Fruit fly (Drosophila melanogaster) whole organism, prepupa: Measurements from ENCODE around the gene MsrA.

Source experiments
- Blimp-1 ChIP-seq: fragments of 200-800 bp; sonication (Bioruptor generic); optimal IDR thresholded peaks from 3 replicates; lab custom pipeline; 2017; ENCODE audit warnings: missing biosample characterization, missing genetic modification characterization, mild to moderate bottlenecking, moderate library complexity, missing genetic modification reagents
- CG10631 ChIP-seq: fragments of 200-800 bp; sonication (Bioruptor generic); optimal IDR thresholded peaks from 2 replicates; lab custom pipeline; 2016; ENCODE audit warnings: missing biosample characterization, missing genetic modification characterization
- CG10669 ChIP-seq: fragments of 200-800 bp; sonication (Bioruptor generic); optimal IDR thresholded peaks from 3 replicates; lab custom pipeline; 2018; ENCODE audit warnings: missing biosample characterization, mild to moderate bottlenecking, missing genetic modification characterization, moderate library complexity
- CG11294 ChIP-seq: fragments of 200-800 bp; sonication (Bioruptor generic); IDR thresholded peaks from 2 replicates; pipeline ENCODE4 v1.3.6; 2022; ENCODE audit warnings: missing biosample characterization, missing genetic modification characterization
- CG11762 ChIP-seq: fragments of 200-800 bp; sonication (Bioruptor generic); optimal IDR thresholded peaks from 3 replicates; lab custom pipeline; 2016; ENCODE audit warnings: missing biosample characterization, missing genetic modification characterization; ENCODE audit not compliant: insufficient read depth
- CG11902 ChIP-seq: fragments of 200-800 bp; sonication (Bioruptor generic); optimal IDR thresholded peaks from 3 replicates; lab custom pipeline; 2016; ENCODE audit warnings: missing biosample characterization, missing genetic modification characterization
- CG15336 ChIP-seq: fragments of 200-800 bp; sonication (Bioruptor generic); IDR thresholded peaks from 2 replicates; pipeline ENCODE4 v1.3.6; 2022; ENCODE audit warnings: missing biosample characterization, missing genetic modification characterization
- CG1621 ChIP-seq: fragments of 200-800 bp; sonication (Bioruptor generic); optimal IDR thresholded peaks from 3 replicates; lab custom pipeline; 2018; ENCODE audit warnings: missing biosample characterization, mild to moderate bottlenecking, missing genetic modification characterization
- CG16779 ChIP-seq: fragments of 200-800 bp; sonication (Bioruptor generic); optimal IDR thresholded peaks from 3 replicates; lab custom pipeline; 2017; ENCODE audit warnings: missing biosample characterization, mild to moderate bottlenecking, missing genetic modification characterization
- CG3032 ChIP-seq: fragments of 200-800 bp; optimal IDR thresholded peaks from 2 replicates; lab custom pipeline; 2019; ENCODE audit warnings: missing biosample characterization, mild to moderate bottlenecking, missing genetic modification characterization, moderate library complexity
- CG3919 ChIP-seq: fragments of 200-800 bp; sonication (Bioruptor generic); optimal IDR thresholded peaks from 3 replicates; lab custom pipeline; 2016; ENCODE audit warnings: missing biosample characterization, missing genetic modification characterization
- CG6163 ChIP-seq: fragments of 200-800 bp; sonication (Bioruptor generic); IDR thresholded peaks from 3 replicates; pipeline ENCODE4 v1.3.6; 2022; ENCODE audit warnings: missing biosample characterization, missing genetic modification characterization
- CG6276 ChIP-seq: fragments of 200-800 bp; sonication (Bioruptor generic); optimal IDR thresholded peaks from 2 replicates; lab custom pipeline; 2017; ENCODE audit warnings: missing biosample characterization, mild to moderate bottlenecking, missing genetic modification characterization
- CG6792 ChIP-seq: fragments of 200-800 bp; sonication (Bioruptor generic); optimal IDR thresholded peaks from 3 replicates; lab custom pipeline; 2016; ENCODE audit warnings: missing biosample characterization, missing genetic modification characterization
- CG6808 ChIP-seq: fragments of 200-800 bp; sonication (Bioruptor generic); optimal IDR thresholded peaks from 3 replicates; lab custom pipeline; 2017; ENCODE audit warnings: missing biosample characterization, missing genetic modification characterization, mild to moderate bottlenecking, moderate library complexity, missing genetic modification reagents
- CG6854 ChIP-seq: fragments of 200-800 bp; sonication (Bioruptor generic); optimal IDR thresholded peaks from 2 replicates; lab custom pipeline; 2017; ENCODE audit warnings: missing biosample characterization, mild to moderate bottlenecking, missing genetic modification characterization
- CG7368 ChIP-seq: fragments of 200-800 bp; sonication (Bioruptor generic); optimal IDR thresholded peaks from 3 replicates; lab custom pipeline; 2016; ENCODE audit warnings: missing biosample characterization, missing genetic modification characterization
- CG8319 ChIP-seq: fragments of 200-800 bp; sonication (Bioruptor generic); optimal IDR thresholded peaks from 3 replicates; lab custom pipeline; 2016; ENCODE audit warnings: missing biosample characterization, missing genetic modification characterization
- CG9139 ChIP-seq: fragments of 200-800 bp; sonication (Bioruptor generic); optimal IDR thresholded peaks from 3 replicates; lab custom pipeline; 2017; ENCODE audit warnings: missing biosample characterization, mild to moderate bottlenecking, missing genetic modification characterization
- Eip75B ChIP-seq: fragments of 200-800 bp; sonication (Bioruptor generic); optimal IDR thresholded peaks from 3 replicates; lab custom pipeline; 2016; ENCODE audit warnings: missing biosample characterization, missing genetic modification characterization
- Eip78C ChIP-seq: fragments of 200-800 bp; sonication (Bioruptor generic); peaks from one replicate; lab custom pipeline; 2016; ENCODE audit warnings: missing biosample characterization, missing genetic modification characterization
- Eip93F ChIP-seq: fragments of 200-800 bp; sonication (Bioruptor generic); optimal IDR thresholded peaks from 2 replicates; lab custom pipeline; 2016; ENCODE audit warnings: missing biosample characterization, mild to moderate bottlenecking, missing genetic modification characterization
- Ets21C ChIP-seq: fragments of 200-800 bp; sonication (Bioruptor generic); optimal IDR thresholded peaks from 3 replicates; lab custom pipeline; 2016; ENCODE audit warnings: missing biosample characterization, missing genetic modification characterization
- Ets96B ChIP-seq: fragments of 200-800 bp; optimal IDR thresholded peaks from 2 replicates; lab custom pipeline; 2019; ENCODE audit warnings: missing biosample characterization, mild to moderate bottlenecking, missing genetic modification characterization, moderate library complexity
- Gug ChIP-seq: fragments of 200-800 bp; sonication (Bioruptor generic); IDR thresholded peaks from 2 replicates; pipeline ENCODE4 v1.3.6; 2022; ENCODE audit warnings: missing biosample characterization, missing genetic modification characterization
- Hr38 ChIP-seq: sonication (Bioruptor generic); optimal IDR thresholded peaks from 2 replicates; lab custom pipeline; 2016; ENCODE audit warnings: missing biosample characterization, missing genetic modification characterization
- Hr4 ChIP-seq: fragments of 200-800 bp; sonication (Bioruptor generic); optimal IDR thresholded peaks from 3 replicates; lab custom pipeline; 2016; ENCODE audit warnings: missing biosample characterization, missing genetic modification characterization
- Lpt ChIP-seq: fragments of 200-800 bp; sonication (Bioruptor generic); optimal IDR thresholded peaks from 3 replicates; lab custom pipeline; 2016; ENCODE audit warnings: missing biosample characterization, missing genetic modification characterization
- Met ChIP-seq: fragments of 200-800 bp; sonication (Bioruptor generic); optimal IDR thresholded peaks from 3 replicates; lab custom pipeline; 2016; ENCODE audit warnings: missing biosample characterization, missing genetic modification characterization
- OdsH ChIP-seq: fragments of 200-800 bp; sonication (Bioruptor generic); optimal IDR thresholded peaks from 3 replicates; lab custom pipeline; 2016; ENCODE audit warnings: missing biosample characterization, missing genetic modification characterization
- Sox102F ChIP-seq: fragments of 200-800 bp; sonication (Bioruptor generic); optimal IDR thresholded peaks from 2 replicates; lab custom pipeline; 2016; ENCODE audit warnings: missing biosample characterization, mild to moderate bottlenecking, missing genetic modification characterization
- Sox14 ChIP-seq: fragments of 200-800 bp; sonication (Bioruptor generic); optimal IDR thresholded peaks from 3 replicates; lab custom pipeline; 2016; ENCODE audit warnings: missing biosample characterization, missing genetic modification characterization
- Sox15 ChIP-seq: fragments of 200-800 bp; sonication (Bioruptor generic); optimal IDR thresholded peaks from 3 replicates; lab custom pipeline; 2016; ENCODE audit warnings: missing biosample characterization, missing genetic modification characterization
- achi ChIP-seq: fragments of 200-800 bp; sonication (Bioruptor generic); optimal IDR thresholded peaks from 3 replicates; lab custom pipeline; 2016; ENCODE audit warnings: missing biosample characterization, missing genetic modification characterization
- dac ChIP-seq: fragments of 200-800 bp; sonication (Bioruptor generic); optimal IDR thresholded peaks from 2 replicates; lab custom pipeline; 2017; ENCODE audit warnings: missing biosample characterization, mild to moderate bottlenecking, missing genetic modification characterization
- dsx ChIP-seq: fragments of 200-800 bp; optimal IDR thresholded peaks from 3 replicates; lab custom pipeline; 2019; ENCODE audit warnings: missing biosample characterization, mild to moderate bottlenecking, missing genetic modification characterization, moderate library complexity; ENCODE audit not compliant: poor library complexity, severe bottlenecking
- eg ChIP-seq: fragments of 200-800 bp; sonication (Bioruptor generic); IDR thresholded peaks from 3 replicates; pipeline ENCODE4 v1.3.6; 2022; ENCODE audit warnings: missing biosample characterization, missing genetic modification characterization
- esn ChIP-seq: fragments of 200-800 bp; sonication (Bioruptor generic); optimal IDR thresholded peaks from 2 replicates; lab custom pipeline; 2016; ENCODE audit warnings: missing biosample characterization, mild to moderate bottlenecking, missing genetic modification characterization, moderate library complexity
- fd85E ChIP-seq: fragments of 200-800 bp; sonication (Bioruptor generic); optimal IDR thresholded peaks from 3 replicates; lab custom pipeline; 2016; ENCODE audit warnings: missing biosample characterization, missing genetic modification characterization
- fkh ChIP-seq: fragments of 200-800 bp; sonication (Bioruptor generic); optimal IDR thresholded peaks from 3 replicates; lab custom pipeline; 2017; ENCODE audit warnings: missing biosample characterization, mild to moderate bottlenecking, missing genetic modification characterization, moderate library complexity
- pdm3 ChIP-seq: fragments of 200-800 bp; sonication (Bioruptor generic); optimal IDR thresholded peaks from 3 replicates; lab custom pipeline; 2016; ENCODE audit warnings: missing biosample characterization, missing genetic modification characterization
- salr ChIP-seq, 2 experiments: fragments of 200-800 bp; sonication (Bioruptor generic); optimal IDR thresholded peaks; 3 replicates each; lab custom pipeline; 2016 to 2018; ENCODE audit warnings: missing biosample characterization in 2 of 2, missing genetic modification characterization in 2 of 2, mild to moderate bottlenecking in 1 of 2
- spab ChIP-seq: fragments of 200-800 bp; sonication (Bioruptor generic); optimal IDR thresholded peaks from 2 replicates; lab custom pipeline; 2017; ENCODE audit warnings: missing biosample characterization, mild to moderate bottlenecking, missing genetic modification characterization, missing genetic modification reagents
- ss ChIP-seq, 2 experiments: fragments of 200-800 bp; sonication (Bioruptor generic); optimal IDR thresholded peaks; 2 replicates in 1 of 2; 3 replicates in 1 of 2; lab custom pipeline; 2017 to 2018; ENCODE audit warnings: mild to moderate bottlenecking in 2 of 2, missing biosample characterization in 2 of 2, missing genetic modification characterization in 2 of 2, moderate library complexity in 1 of 2
- svp ChIP-seq: fragments of 200-800 bp; sonication (Bioruptor generic); peaks from one replicate; lab custom pipeline; 2016; ENCODE audit warnings: missing biosample characterization, missing genetic modification characterization
- topi ChIP-seq: fragments of 200-800 bp; sonication (Bioruptor generic); optimal IDR thresholded peaks from 3 replicates; lab custom pipeline; 2016; ENCODE audit warnings: missing biosample characterization, missing genetic modification characterization
- vri ChIP-seq: fragments of 200-800 bp; sonication (Bioruptor generic); optimal IDR thresholded peaks from 3 replicates; lab custom pipeline; 2016; ENCODE audit warnings: missing biosample characterization, mild to moderate bottlenecking, missing genetic modification characterization

MsrA gene

dm6 chr3L:15548843-15549242, 38.0 kb downstream of the MsrA start:
- TF ChIP-seq achi (no peak), CG6808 (GFP tag; lab: Kevin White, UChicago) (no peak), fd85E (GFP tag; lab: Kevin White, UChicago) (no peak), esn (GFP tag; lab: Kevin White, UChicago) (no peak), Eip93F (GFP tag; lab: Kevin White, UChicago) (no peak), CG11294 (GFP tag; lab: Robert Waterston, UW) (no peak), Sox102F (GFP tag; lab: Kevin White, UChicago) (no peak), dac (GFP tag; lab: Kevin White, UChicago) (no peak), CG6792 (GFP tag; lab: Kevin White, UChicago) (no peak), fkh (GFP tag; lab: Kevin White, UChicago) (peak; percentile 86), CG8319 (GFP tag; lab: Kevin White, UChicago) (no peak), Hr4 (GFP tag; lab: Kevin White, UChicago) (no peak), vri (peak; percentile 50)

DNA sequence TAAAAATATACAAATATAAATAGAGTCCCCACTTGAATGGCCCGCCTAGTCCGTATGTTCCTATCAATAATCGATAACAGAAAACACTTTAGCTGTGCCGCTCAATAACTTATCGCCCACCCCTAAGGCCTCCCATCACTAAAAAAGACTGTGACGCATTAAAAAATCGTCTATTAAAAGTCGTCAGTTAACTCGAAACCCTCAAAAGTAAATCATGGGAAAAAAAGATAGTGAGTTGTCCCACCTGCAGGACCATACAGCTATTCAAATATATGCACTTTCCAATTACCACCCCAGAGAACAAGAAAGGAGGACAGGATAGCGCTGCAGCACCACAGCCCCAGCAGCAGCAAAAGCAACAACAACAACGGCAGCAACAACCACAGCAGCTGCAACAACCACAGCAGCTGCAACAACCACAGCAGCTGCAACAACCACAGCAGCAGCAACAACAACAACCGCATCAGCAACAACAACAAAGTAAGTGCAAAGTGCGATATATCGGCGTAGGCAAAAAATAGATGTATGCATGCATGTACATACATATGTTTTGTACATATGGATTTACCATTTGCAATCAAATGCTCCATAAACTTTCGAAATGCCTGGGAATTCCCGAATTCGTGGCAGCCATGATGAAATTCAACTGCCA, 43.3 kb downstream of the MsrA start, which contains the start of gene AGO2:
Gene AGO2, plus strand, starts transcription at position 121 of the 652 bp plus-strand sequence.
- TF ChIP-seq CG15336 (GFP tag; lab: Robert Waterston, UW), result peak; percentile 44; the same call in 1 of the 2 replicates
- peak; percentile 47 for TF ChIP-seq Ets96B (tag; lab: Kevin White, UChicago)
- TF ChIP-seq CG10669 (GFP tag; lab: Kevin White, UChicago), result peak; percentile 87
- peak; percentile 85 for TF ChIP-seq CG3032 (tag; lab: Kevin White, UChicago)
- no peak for TF ChIP-seq CG6163 (GFP tag; lab: Robert Waterston, UW)
- peak; percentile 81 for TF ChIP-seq Gug (GFP tag; lab: Robert Waterston, UW)
- peak; percentile 94 for TF ChIP-seq dsx (GFP tag; lab: Kevin White, UChicago)
- TF ChIP-seq Hr38, result no peak
- TF ChIP-seq dac (GFP tag; lab: Kevin White, UChicago), result peak; percentile 56
- TF ChIP-seq Ets21C (GFP tag; lab: Kevin White, UChicago), result no peak
- TF ChIP-seq achi, result no peak
- TF ChIP-seq CG9139 (GFP tag; lab: Kevin White, UChicago), result peak; percentile 80
- no peak for TF ChIP-seq salr (GFP tag; optimal IDR thresholded peaks at IDR 0.05; lab: Kevin White, UChicago)
- peak; percentile 97 for TF ChIP-seq CG6276
- TF ChIP-seq eg (GFP tag; lab: Robert Waterston, UW), result peak; percentile 91; the same call in 2 of the 3 replicates
- peak; percentile 91 for TF ChIP-seq CG6808 (GFP tag; lab: Kevin White, UChicago)
- peak; percentile 60 for TF ChIP-seq fd85E (GFP tag; lab: Kevin White, UChicago)
- TF ChIP-seq CG6854, result peak; percentile 67
- no peak for TF ChIP-seq Sox102F (GFP tag; lab: Kevin White, UChicago)
- no peak for TF ChIP-seq CG11902
- peak; percentile 18 for TF ChIP-seq Sox14 (GFP tag; lab: Kevin White, UChicago)
- TF ChIP-seq Met (GFP tag; lab: Kevin White, UChicago), result peak; percentile 19
- peak; percentile 65 for TF ChIP-seq CG1621 (tag; lab: Kevin White, UChicago)
- peak; percentile 54 for TF ChIP-seq Eip75B (GFP tag; lab: Kevin White, UChicago)
- peak; percentile 55 for TF ChIP-seq svp (GFP tag; lab: Kevin White, UChicago)
- TF ChIP-seq ss (GFP tag; optimal IDR thresholded peaks at IDR 0.05; lab: Kevin White, UChicago), result peak in 1 of 2 experiments; percentile 94
- peak; percentile 87 for TF ChIP-seq Lpt (GFP tag; lab: Kevin White, UChicago)
- TF ChIP-seq vri, result peak; percentile 30
- TF ChIP-seq CG8319 (GFP tag; lab: Kevin White, UChicago), result peak; percentile 71
- TF ChIP-seq CG11762 (GFP tag; lab: Kevin White, UChicago), result peak; percentile 78
- TF ChIP-seq topi (GFP tag; lab: Kevin White, UChicago), result peak; percentile 50
- peak; percentile 85 for TF ChIP-seq CG3919
- peak; percentile 56 for TF ChIP-seq Blimp-1
- peak; percentile 84 for TF ChIP-seq CG7368
- peak; percentile 62 for TF ChIP-seq CG16779 (tag; lab: Kevin White, UChicago)
- no peak for TF ChIP-seq pdm3
- peak; percentile 43 for TF ChIP-seq esn (GFP tag; lab: Kevin White, UChicago)
- peak; percentile 91 for TF ChIP-seq spab
- no peak for TF ChIP-seq CG10631
- no peak for TF ChIP-seq OdsH (GFP tag; lab: Kevin White, UChicago)
- peak; percentile 59 for TF ChIP-seq Eip78C (GFP tag; lab: Kevin White, UChicago)
- no peak for TF ChIP-seq Sox15 (GFP tag; lab: Kevin White, UChicago)
- TF ChIP-seq, all 60 proteins: peak for 31
